Worm (Caenorhabditis elegans): ENCODE data around the gene rsr-2.

rsr-2 gene

ce11 chrII:12256528-12256927 lies 31.4 kb downstream of the rsr-2 start, which contains the start of gene parn-2:
Gene parn-2 (minus strand): TSS chrII:12256628.
- peak; percentile 10 for TF ChIP-seq hmg-4 (GFP tag; optimal IDR thresholded peaks at IDR 0.05)
- TF ChIP-seq tra-4 (tag; optimal IDR thresholded peaks at IDR 0.05), result no peak
- no peak for TF ChIP-seq hmbx-1 (tag; optimal IDR thresholded peaks at IDR 0.05)
- 0 out of 2 replicates have a peak, but pooled peaks have one; percentile 8 for TF ChIP-seq sea-1 (GFP tag; conservative IDR thresholded peaks at IDR 0.05)
- TF ChIP-seq ets-7 (tag; optimal IDR thresholded peaks at IDR 0.05), result no peak

ce11 chrII:12257095-12257494 lies 31.9 kb downstream of the rsr-2 start:
- no peak for TF ChIP-seq flt-1 (GFP tag; IDR thresholded peaks at IDR 0.05)
- TF ChIP-seq B0310.2 (tag; optimal IDR thresholded peaks at IDR 0.05), result no peak
- TF ChIP-seq tra-4 (tag; optimal IDR thresholded peaks at IDR 0.05), result no peak

- TF ChIP-seq tbx-37 (GFP tag; conservative IDR thresholded peaks at IDR 0.05) (no peak), hmbx-1 (tag; optimal IDR thresholded peaks at IDR 0.05) (no peak), B0310.2 (tag; optimal IDR thresholded peaks at IDR 0.05) (no peak), F13C5.2 (tag; optimal IDR thresholded peaks at IDR 0.05) (no peak), tra-4 (tag; optimal IDR thresholded peaks at IDR 0.05) (no peak), hnd-1 (tag; optimal IDR thresholded peaks at IDR 0.05) (no peak), flt-1 (GFP tag; IDR thresholded peaks at IDR 0.05) (no peak), aly-1 (tag; optimal IDR thresholded peaks at IDR 0.05) (no peak), pes-1 (GFP tag; IDR thresholded peaks at IDR 0.05) (no peak), ceh-36 (tag; optimal IDR thresholded peaks at IDR 0.05) (no peak), sea-1 (GFP tag; conservative IDR thresholded peaks at IDR 0.05) (no peak), ama-1 (optimal IDR thresholded peaks at IDR 0.05) (no peak), scrt-1 (GFP tag; IDR thresholded peaks at IDR 0.05) (no peak), ets-7 (tag; optimal IDR thresholded peaks at IDR 0.05) (no peak), tbx-11 (GFP tag; IDR thresholded peaks at IDR 0.05) (no peak), ceh-13 (GFP tag; optimal IDR thresholded peaks at IDR 0.05) (no peak), hmg-4 (GFP tag; optimal IDR thresholded peaks at IDR 0.05) (no peak)
Observed at ce11 chrII:12260538-12260937, 35.4 kb downstream of the rsr-2 start.

ce11 chrII:12261147-12261821 lies 36.1 kb downstream of the rsr-2 start:
- no peak for TF ChIP-seq ceh-36 (tag; optimal IDR thresholded peaks at IDR 0.05)
- no peak for TF ChIP-seq ama-1 (optimal IDR thresholded peaks at IDR 0.05)
- TF ChIP-seq hmg-4 (GFP tag; optimal IDR thresholded peaks at IDR 0.05), result no peak
- TF ChIP-seq tbx-11 (GFP tag; IDR thresholded peaks at IDR 0.05), result no peak
- no peak for TF ChIP-seq ceh-13 (GFP tag; optimal IDR thresholded peaks at IDR 0.05)
- TF ChIP-seq flt-1 (GFP tag; IDR thresholded peaks at IDR 0.05), result no peak
- no peak for TF ChIP-seq B0310.2 (tag; optimal IDR thresholded peaks at IDR 0.05)
- no peak for TF ChIP-seq scrt-1 (GFP tag; IDR thresholded peaks at IDR 0.05)
- no peak for TF ChIP-seq hmbx-1 (tag; optimal IDR thresholded peaks at IDR 0.05)
- TF ChIP-seq ets-7 (tag; optimal IDR thresholded peaks at IDR 0.05), result no peak
- TF ChIP-seq aly-1 (tag; optimal IDR thresholded peaks at IDR 0.05), result no peak
- TF ChIP-seq F13C5.2 (tag; optimal IDR thresholded peaks at IDR 0.05), result no peak

- TF ChIP-seq flt-1 (GFP tag; IDR thresholded peaks at IDR 0.05) (no peak), ama-1 (optimal IDR thresholded peaks at IDR 0.05) (no peak), F13C5.2 (tag; optimal IDR thresholded peaks at IDR 0.05) (no peak), aly-1 (tag; optimal IDR thresholded peaks at IDR 0.05) (no peak), ceh-13 (GFP tag; optimal IDR thresholded peaks at IDR 0.05) (no peak), tra-4 (tag; optimal IDR thresholded peaks at IDR 0.05) (no peak), B0310.2 (tag; optimal IDR thresholded peaks at IDR 0.05) (no peak), hmbx-1 (tag; optimal IDR thresholded peaks at IDR 0.05) (no peak), tbx-11 (GFP tag; IDR thresholded peaks at IDR 0.05) (no peak), pes-1 (GFP tag; IDR thresholded peaks at IDR 0.05) (no peak), scrt-1 (GFP tag; IDR thresholded peaks at IDR 0.05) (no peak), sea-1 (GFP tag; conservative IDR thresholded peaks at IDR 0.05) (0 out of 2 replicates have a peak, but pooled peaks have one; percentile 13), ets-7 (tag; optimal IDR thresholded peaks at IDR 0.05) (no peak), ceh-36 (tag; optimal IDR thresholded peaks at IDR 0.05) (no peak), hmg-4 (GFP tag; optimal IDR thresholded peaks at IDR 0.05) (peak; percentile 50)
Observed at ce11 chrII:12262567-12262966, 37.4 kb downstream of the rsr-2 start.

ce11 chrII:12263971-12264554 lies 38.9 kb downstream of the rsr-2 start, which contains the start of gene faxc-1:
Gene faxc-1 (plus strand): TSS chrII:12264192.
- TF ChIP-seq hnd-1 (tag; optimal IDR thresholded peaks at IDR 0.05) (no peak), ets-7 (tag; optimal IDR thresholded peaks at IDR 0.05) (no peak), hmg-4 (GFP tag; optimal IDR thresholded peaks at IDR 0.05) (no peak), B0310.2 (tag; optimal IDR thresholded peaks at IDR 0.05) (no peak), ceh-36 (tag; optimal IDR thresholded peaks at IDR 0.05) (no peak), tbx-37 (GFP tag; conservative IDR thresholded peaks at IDR 0.05) (no peak), tbx-11 (GFP tag; IDR thresholded peaks at IDR 0.05) (no peak), tra-4 (tag; optimal IDR thresholded peaks at IDR 0.05) (no peak), flt-1 (GFP tag; IDR thresholded peaks at IDR 0.05) (no peak), pes-1 (GFP tag; IDR thresholded peaks at IDR 0.05) (no peak), F13C5.2 (tag; optimal IDR thresholded peaks at IDR 0.05) (no peak)

- TF ChIP-seq scrt-1 (GFP tag; IDR thresholded peaks at IDR 0.05) (no peak), tbx-37 (GFP tag; conservative IDR thresholded peaks at IDR 0.05) (no peak), hnd-1 (tag; optimal IDR thresholded peaks at IDR 0.05) (no peak), flt-1 (GFP tag; IDR thresholded peaks at IDR 0.05) (no peak), B0310.2 (tag; optimal IDR thresholded peaks at IDR 0.05) (no peak), pes-1 (GFP tag; IDR thresholded peaks at IDR 0.05) (no peak), sea-1 (GFP tag; conservative IDR thresholded peaks at IDR 0.05) (no peak), ama-1 (optimal IDR thresholded peaks at IDR 0.05) (no peak), tra-4 (tag; optimal IDR thresholded peaks at IDR 0.05) (no peak), ets-7 (tag; optimal IDR thresholded peaks at IDR 0.05) (no peak), hmbx-1 (tag; optimal IDR thresholded peaks at IDR 0.05) (no peak), F13C5.2 (tag; optimal IDR thresholded peaks at IDR 0.05) (no peak), ceh-36 (tag; optimal IDR thresholded peaks at IDR 0.05) (no peak), hmg-4 (GFP tag; optimal IDR thresholded peaks at IDR 0.05) (no peak), ceh-13 (GFP tag; optimal IDR thresholded peaks at IDR 0.05) (no peak)
Observed at ce11 chrII:12264847-12265246, 39.7 kb downstream of the rsr-2 start.
